Fruit fly (Drosophila melanogaster): ENCODE results near the gene CG7560.

CG7560 gene

dm6 chr3L:11429695-11430094, 4.7 kb downstream of the CG7560 start (continued):
- TF ChIP-seq CG6654 (GFP tag; optimal IDR thresholded peaks at IDR 0.05) (no peak), Abd-B (GFP tag; optimal IDR thresholded peaks at IDR 0.05) (peak; percentile 29), Nf-YB (GFP tag; optimal IDR thresholded peaks at IDR 0.05) (peak; percentile 8), CG14050 (GFP tag; IDR thresholded peaks at IDR 0.05) (no peak), D19B (GFP tag; optimal IDR thresholded peaks at IDR 0.05) (peak; percentile 13), Myb (GFP tag; optimal IDR thresholded peaks at IDR 0.05) (no peak), ken (GFP tag; IDR thresholded peaks at IDR 0.05) (no peak), CG14965 (GFP tag; optimal IDR thresholded peaks at IDR 0.05; ENCODE audit: borderline replicate concordance) (no peak), danr (GFP tag; IDR thresholded peaks at IDR 0.05) (no peak), CG7928 (GFP tag; optimal IDR thresholded peaks at IDR 0.05) (no peak), Gsc (GFP tag; IDR thresholded peaks at IDR 0.05) (no peak), Ets65A (GFP tag) (peak; percentile 79), Chrac-16 (GFP tag; optimal IDR thresholded peaks at IDR 0.05) (peak; percentile 41), CG15011 (GFP tag; optimal IDR thresholded peaks at IDR 0.05) (no peak), sr (GFP tag; IDR thresholded peaks at IDR 0.05) (no peak), HmgD (GFP tag; optimal IDR thresholded peaks at IDR 0.05) (no peak), Hmx (GFP tag; optimal IDR thresholded peaks at IDR 0.05) (no peak), CG14667 (GFP tag; IDR thresholded peaks at IDR 0.05) (no peak), CG4404 (GFP tag; IDR thresholded peaks at IDR 0.05) (no peak), CG10431 (GFP tag; optimal IDR thresholded peaks at IDR 0.05) (no peak), HLH54F (GFP tag; optimal IDR thresholded peaks at IDR 0.05) (peak; percentile 49), crc (GFP tag; optimal IDR thresholded peaks at IDR 0.05) (no peak), vvl (GFP tag; IDR thresholded peaks at IDR 0.05) (peak; percentile 46; the same call in 1 of the 2 replicates), jigr1 (GFP tag; IDR thresholded peaks at IDR 0.05) (no peak), gce (GFP tag; IDR thresholded peaks at IDR 0.05) (no peak), Dfd (GFP tag; optimal IDR thresholded peaks at IDR 0.05) (no peak), CG10209 (GFP tag; optimal IDR thresholded peaks at IDR 0.05) (peak; percentile 48), chn (GFP tag; optimal IDR thresholded peaks at IDR 0.05) (peak; percentile 54), CG3838 (GFP tag; optimal IDR thresholded peaks at IDR 0.05) (no peak), BtbVII (GFP tag; optimal IDR thresholded peaks at IDR 0.05) (no peak), az2 (GFP tag; optimal IDR thresholded peaks at IDR 0.05) (peak; percentile 52), stwl (tag; optimal IDR thresholded peaks at IDR 0.05) (no peak), unpg (GFP tag; optimal IDR thresholded peaks at IDR 0.05) (peak; percentile 26), CG8089 (GFP tag; optimal IDR thresholded peaks at IDR 0.05) (no peak), bsh (GFP tag; optimal IDR thresholded peaks at IDR 0.05) (peak; percentile 30 to 56), Sry-δ (GFP tag; optimal IDR thresholded peaks at IDR 0.05) (no peak), CG2202 (tag; optimal IDR thresholded peaks at IDR 0.05) (peak; percentile 15), CG17829 (tag; optimal IDR thresholded peaks at IDR 0.05) (peak; percentile 35), CG1647 (GFP tag; optimal IDR thresholded peaks at IDR 0.05) (no peak), Mad (GFP tag; optimal IDR thresholded peaks at IDR 0.05) (no peak), lbe (GFP tag; optimal IDR thresholded peaks at IDR 0.05) (no peak), HLH4C (GFP tag; IDR thresholded peaks at IDR 0.05; ENCODE audit: partially characterized antibody) (no peak), cato (GFP tag; optimal IDR thresholded peaks at IDR 0.05; ENCODE audit: borderline replicate concordance) (peak; percentile 7), CG13123 (GFP tag; optimal IDR thresholded peaks at IDR 0.05) (no peak), NC2α (GFP tag; optimal IDR thresholded peaks at IDR 0.05) (peak; percentile 15), Neu2 (GFP tag; optimal IDR thresholded peaks at IDR 0.05; ENCODE audit: borderline replicate concordance) (no peak), CG1529 (GFP tag; optimal IDR thresholded peaks at IDR 0.05) (peak; percentile 23), D19A (tag; optimal IDR thresholded peaks at IDR 0.05) (peak; percentile 42), CG11504 (tag; optimal IDR thresholded peaks at IDR 0.05) (peak; percentile 51), dmrt11E (tag; optimal IDR thresholded peaks at IDR 0.05) (peak; percentile 59), Fer3 (tag; optimal IDR thresholded peaks at IDR 0.05) (no peak), CG3847 (GFP tag; IDR thresholded peaks at IDR 0.05) (no peak)
